Fruit fly (Drosophila melanogaster) ovary, adult (tissue): Measurements from ENCODE around the gene Acp65Aa.

ENCODE experiments used
- CG17801 ChIP-seq: fragments of 200-800 bp; optimal IDR thresholded peaks from 2 replicates; lab custom pipeline; 2019; ENCODE audit warnings: missing biosample characterization, mild to moderate bottlenecking, missing genetic modification characterization, moderate library complexity; ENCODE audit not compliant: partially characterized antibody

Gene Acp65Aa

dm6 chr3L:6103658-6104057 is 48.9 kb downstream of the Acp65Aa start:
- no peak for TF ChIP-seq CG17801 (GFP tag; lab: Kevin White, UChicago)
